Worm (Caenorhabditis elegans): ENCODE measurements around the gene acbp-5.

DNA sequence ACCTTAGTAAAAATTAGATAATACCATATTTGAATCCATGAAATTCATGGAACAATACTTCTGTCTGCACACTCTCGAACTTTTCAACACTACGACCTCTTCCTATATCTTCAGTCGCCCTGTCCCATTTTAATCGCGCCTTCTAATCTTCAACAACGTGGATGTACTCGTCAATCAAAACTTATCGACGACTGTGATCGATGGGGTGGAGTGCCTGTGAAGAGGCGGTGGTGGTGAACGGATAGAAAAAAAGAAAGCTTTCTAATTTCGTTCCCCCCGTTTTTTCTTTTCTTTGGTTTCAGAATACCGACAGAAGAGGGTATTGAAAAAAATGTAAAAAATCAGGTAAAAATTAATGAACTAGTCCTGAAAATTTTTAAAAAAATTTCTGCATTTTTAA lies 17.5 kb upstream of the acbp-5 start:
- TF ChIP-seq isw-1 (GFP tag; IDR thresholded peaks at IDR 0.05) (no peak), zip-4 (GFP tag; optimal IDR thresholded peaks at IDR 0.05) (no peak), nhr-11 (tag; optimal IDR thresholded peaks at IDR 0.05) (no peak), blmp-1 (tag; optimal IDR thresholded peaks at IDR 0.05) (peak; percentile 78), ztf-11 (tag; optimal IDR thresholded peaks at IDR 0.05) (no peak), nhr-28 (tag; optimal IDR thresholded peaks at IDR 0.05) (no peak)

Data from whole organism, L1 larva.